Fruit fly (Drosophila melanogaster) whole organism, embryonic: ENCODE measurements around the gene CG6607.

Source experiments
- Ada2b ChIP-seq: fragments of 200-800 bp; sonication (Bioruptor generic); IDR thresholded peaks from 2 replicates; pipeline ENCODE4 v1.3.6; 2022; ENCODE audit warnings: missing biosample characterization, missing genetic modification characterization
- Atf6 ChIP-seq: fragments of 200-800 bp; sonication (Bioruptor generic); IDR thresholded peaks from 2 replicates; pipeline ENCODE4 v1.3.6; 2022; ENCODE audit warnings: missing biosample characterization, missing genetic modification characterization
- Awh ChIP-seq: fragments of 200-800 bp; sonication (Bioruptor generic); IDR thresholded peaks from 2 replicates; pipeline ENCODE4, ENCODE4 v1.3.6; 2022; ENCODE audit warnings: missing biosample characterization, missing genetic modification characterization
- CG10979 ChIP-seq: fragments of 200-800 bp; sonication (Bioruptor generic); optimal IDR thresholded peaks from 2 replicates; lab custom pipeline; 2018; ENCODE audit warnings: missing biosample characterization, mild to moderate bottlenecking, missing genetic modification characterization, moderate library complexity
- CG11560 ChIP-seq: fragments of 200-800 bp; sonication (Bioruptor generic); IDR thresholded peaks from 3 replicates; pipeline ENCODE4 v1.3.6; 2022; ENCODE audit warnings: missing biosample characterization, missing genetic modification characterization
- CG13624 ChIP-seq: fragments of 200-800 bp; sonication (Bioruptor generic); optimal IDR thresholded peaks from 2 replicates; lab custom pipeline; 2016; ENCODE audit warnings: missing biosample characterization, missing genetic modification characterization
- CG14667 ChIP-seq: fragments of 200-800 bp; sonication (Bioruptor generic); IDR thresholded peaks from 2 replicates; pipeline ENCODE4 v1.3.6; 2022; ENCODE audit warnings: missing biosample characterization, missing genetic modification characterization
- CG17361 ChIP-seq: fragments of 200-800 bp; sonication (Bioruptor generic); IDR thresholded peaks from 3 replicates; pipeline ENCODE4 v1.3.6; 2022; ENCODE audit warnings: missing biosample characterization, missing genetic modification characterization
- CG18262 ChIP-seq: fragments of 200-800 bp; optimal IDR thresholded peaks from 3 replicates; lab custom pipeline; 2019; ENCODE audit warnings: missing biosample characterization, mild to moderate bottlenecking, missing genetic modification characterization, moderate library complexity
- CG2116 ChIP-seq: fragments of 200-800 bp; sonication (Bioruptor generic); optimal IDR thresholded peaks from 3 replicates; lab custom pipeline; 2018; ENCODE audit warnings: missing biosample characterization, mild to moderate bottlenecking, missing genetic modification characterization
- CG2129 ChIP-seq: fragments of 200-800 bp; sonication (Bioruptor generic); IDR thresholded peaks from 2 replicates; pipeline ENCODE4 v1.3.6; 2022; ENCODE audit warnings: missing biosample characterization, missing genetic modification characterization; ENCODE audit not compliant: partially characterized antibody
- CG30020 ChIP-seq: fragments of 200-800 bp; optimal IDR thresholded peaks from 2 replicates; lab custom pipeline; 2019; ENCODE audit warnings: missing biosample characterization, mild to moderate bottlenecking, missing genetic modification characterization, moderate library complexity
- CG30403 ChIP-seq: fragments of 200-800 bp; sonication (Bioruptor generic); optimal IDR thresholded peaks from 3 replicates; lab custom pipeline; 2016; ENCODE audit warnings: missing biosample characterization, missing genetic modification characterization
- CG30431 ChIP-seq: fragments of 200-800 bp; sonication (Bioruptor generic); optimal IDR thresholded peaks from 2 replicates; lab custom pipeline; 2017; ENCODE audit warnings: missing biosample characterization, missing genetic modification characterization
- CG3065 ChIP-seq: fragments of 200-800 bp; sonication (Bioruptor generic); optimal IDR thresholded peaks from 2 replicates; lab custom pipeline; 2016; ENCODE audit warnings: missing biosample characterization, missing genetic modification characterization
- CG3281 ChIP-seq: fragments of 200-800 bp; sonication (Bioruptor generic); optimal IDR thresholded peaks from 3 replicates; lab custom pipeline; 2017; ENCODE audit warnings: missing biosample characterization, mild to moderate bottlenecking, missing genetic modification characterization
- CG34224 ChIP-seq: fragments of 200-800 bp; sonication (Bioruptor generic); IDR thresholded peaks from 3 replicates; pipeline ENCODE4 v1.3.6; 2022; ENCODE audit warnings: missing biosample characterization, missing genetic modification characterization; ENCODE audit not compliant: partially characterized antibody
- CG3726 ChIP-seq: fragments of 200-800 bp; sonication (Bioruptor generic); IDR thresholded peaks from 3 replicates; pipeline ENCODE4, ENCODE4 v1.3.6; 2022; ENCODE audit warnings: missing biosample characterization, missing genetic modification characterization
- CG7271 ChIP-seq: fragments of 200-800 bp; sonication (Bioruptor generic); optimal IDR thresholded peaks from 2 replicates; lab custom pipeline; 2018; ENCODE audit warnings: missing biosample characterization, mild to moderate bottlenecking, missing genetic modification characterization, moderate library complexity
- CG7556 ChIP-seq: fragments of 200-800 bp; sonication (Bioruptor generic); optimal IDR thresholded peaks from 2 replicates; lab custom pipeline; 2017; ENCODE audit warnings: missing biosample characterization, mild to moderate bottlenecking, missing genetic modification characterization
- CG8478 ChIP-seq: fragments of >200 bp; optimal IDR thresholded peaks from 2 replicates; lab custom pipeline; 2018
- Dip2 ChIP-seq: fragments of 200-800 bp; sonication (Bioruptor generic); IDR thresholded peaks from 2 replicates; pipeline ENCODE4 v1.3.6; 2022; ENCODE audit warnings: missing biosample characterization, missing genetic modification characterization
- GATAe ChIP-seq: fragments of 200-800 bp; sonication (Bioruptor generic); conservative IDR thresholded peaks from 2 replicates; pipeline ENCODE4 v1.3.6; 2022; ENCODE audit warnings: missing biosample characterization, missing genetic modification characterization
- HLH54F ChIP-seq: fragments of 200-800 bp; sonication (Bioruptor generic); optimal IDR thresholded peaks from 3 replicates; lab custom pipeline; 2016; ENCODE audit warnings: missing biosample characterization, missing genetic modification characterization
- Hmx ChIP-seq: fragments of 200-800 bp; sonication (Bioruptor generic); optimal IDR thresholded peaks from 2 replicates; lab custom pipeline; 2016; ENCODE audit warnings: missing biosample characterization, missing genetic modification characterization
- Kr ChIP-seq: fragments of 200-800 bp; sonication (Bioruptor generic); optimal IDR thresholded peaks from 2 replicates; lab custom pipeline; 2017; ENCODE audit warnings: missing biosample characterization, mild to moderate bottlenecking, missing genetic modification characterization
- NC2β ChIP-seq: fragments of 200-800 bp; sonication (Bioruptor generic); optimal IDR thresholded peaks from 2 replicates; lab custom pipeline; 2016; ENCODE audit warnings: missing biosample characterization, missing genetic modification characterization
- Opbp ChIP-seq: fragments of 200-800 bp; sonication (Bioruptor generic); IDR thresholded peaks from 3 replicates; pipeline ENCODE4 v1.3.6; 2022; ENCODE audit warnings: missing biosample characterization, missing genetic modification characterization; ENCODE audit not compliant: partially characterized antibody
- Optix ChIP-seq: fragments of 200-800 bp; sonication (Bioruptor generic); IDR thresholded peaks from 3 replicates; pipeline ENCODE4 v1.3.6; 2022; ENCODE audit warnings: missing biosample characterization, missing genetic modification characterization
- Rx ChIP-seq: fragments of 200-800 bp; sonication (Bioruptor generic); IDR thresholded peaks from 2 replicates; pipeline ENCODE4 v1.3.6; 2022; ENCODE audit warnings: missing biosample characterization, missing genetic modification characterization
- Sox100B ChIP-seq: fragments of 200-800 bp; sonication (Bioruptor generic); optimal IDR thresholded peaks from 3 replicates; lab custom pipeline; 2018; ENCODE audit warnings: missing biosample characterization, mild to moderate bottlenecking, missing genetic modification characterization
- Stat92E ChIP-seq, 3 experiments: fragments of >200 bp in 2 of 3; fragments of 200-800 bp in 1 of 3; sonication (Bioruptor generic) in 1 of 3; optimal IDR thresholded peaks; 2 replicates each; lab custom pipeline; 2017 to 2019; ENCODE audit warnings: missing biosample characterization in 3 of 3, missing genetic modification characterization in 3 of 3, mild to moderate bottlenecking in 1 of 3, moderate library complexity in 1 of 3
- TFAM ChIP-seq: fragments of 200-800 bp; sonication (Bioruptor generic); optimal IDR thresholded peaks from 2 replicates; lab custom pipeline; 2017; ENCODE audit warnings: missing biosample characterization, missing genetic modification characterization, inconsistent platforms
- Trl ChIP-seq, 3 experiments: fragments of >200 bp in 2 of 3; fragments of 200-800 bp in 1 of 3; sonication (Bioruptor generic) in 1 of 3; optimal IDR thresholded peaks; 2 replicates in 1 of 3; 3 replicates in 2 of 3; lab custom pipeline; 2016 to 2017; ENCODE audit warnings: missing biosample characterization in 1 of 3, missing genetic modification characterization in 1 of 3
- abd-A ChIP-seq: fragments of 200-800 bp; sonication (Bioruptor generic); optimal IDR thresholded peaks from 3 replicates; lab custom pipeline; 2019; ENCODE audit warnings: missing biosample characterization, mild to moderate bottlenecking, missing genetic modification characterization, moderate library complexity
- bcd ChIP-seq: fragments of 200-800 bp; sonication (Bioruptor generic); optimal IDR thresholded peaks from 2 replicates; lab custom pipeline; 2017; ENCODE audit warnings: missing biosample characterization, mild to moderate bottlenecking, missing genetic modification characterization
- chif ChIP-seq, 2 experiments: fragments of 200-800 bp; sonication (Bioruptor generic); optimal IDR thresholded peaks; 3 replicates each; lab custom pipeline; 2016; ENCODE audit warnings: missing biosample characterization in 2 of 2, missing genetic modification characterization in 2 of 2
- dmrt11E ChIP-seq: fragments of 200-800 bp; sonication (Bioruptor generic); optimal IDR thresholded peaks from 3 replicates; lab custom pipeline; 2018; ENCODE audit warnings: missing biosample characterization, mild to moderate bottlenecking, missing genetic modification characterization, moderate library complexity
- fd3F ChIP-seq: fragments of 200-800 bp; sonication (Bioruptor generic); optimal IDR thresholded peaks from 2 replicates; lab custom pipeline; 2018; ENCODE audit warnings: missing biosample characterization, mild to moderate bottlenecking, missing genetic modification characterization, moderate library complexity
- gsb-n ChIP-seq: fragments of 200-800 bp; sonication (Bioruptor generic); optimal IDR thresholded peaks from 3 replicates; lab custom pipeline; 2018; ENCODE audit warnings: missing biosample characterization, mild to moderate bottlenecking, missing genetic modification characterization
- hkb ChIP-seq, 2 experiments: fragments of 200-800 bp in 1 of 2; fragments of >200 bp in 1 of 2; sonication (Bioruptor generic) in 1 of 2; IDR thresholded peaks in 1 of 2; optimal IDR thresholded peaks in 1 of 2; 2 replicates each; pipeline versions ENCODE4 v1.3.6 to Lab custom; 2017 to 2022; ENCODE audit warnings: missing biosample characterization in 1 of 2, missing genetic modification characterization in 1 of 2
- luna ChIP-seq: fragments of 200-800 bp; sonication (Bioruptor generic); optimal IDR thresholded peaks from 2 replicates; lab custom pipeline; 2016; ENCODE audit warnings: missing biosample characterization, missing genetic modification characterization
- odd ChIP-seq: fragments of 200-800 bp; sonication (Bioruptor generic); optimal IDR thresholded peaks from 2 replicates; lab custom pipeline; 2017; ENCODE audit warnings: missing biosample characterization, mild to moderate bottlenecking, missing genetic modification characterization
- peb ChIP-seq: fragments of 200-800 bp; sonication (Bioruptor generic); IDR thresholded peaks from 2 replicates; pipeline ENCODE4 v1.3.6; 2022; ENCODE audit warnings: missing biosample characterization, missing genetic modification characterization
- scrt ChIP-seq: fragments of 200-800 bp; sonication (Bioruptor generic); optimal IDR thresholded peaks from 2 replicates; lab custom pipeline; 2018; ENCODE audit warnings: missing biosample characterization, mild to moderate bottlenecking, missing genetic modification characterization, moderate library complexity
- sens ChIP-seq: fragments of 200-800 bp; sonication (Bioruptor generic); peaks from one replicate; lab custom pipeline; 2016; ENCODE audit warnings: missing biosample characterization, missing genetic modification characterization
- sna ChIP-seq: fragments of 200-800 bp; sonication (Bioruptor generic); IDR thresholded peaks from 2 replicates; pipeline ENCODE4 v1.3.6; 2022; ENCODE audit warnings: missing biosample characterization, missing genetic modification characterization; ENCODE audit not compliant: partially characterized antibody
- wek ChIP-seq: fragments of 200-800 bp; sonication (Bioruptor generic); optimal IDR thresholded peaks from 3 replicates; lab custom pipeline; 2018; ENCODE audit warnings: missing biosample characterization, mild to moderate bottlenecking, missing genetic modification characterization, moderate library complexity
- z ChIP-seq: fragments of 200-800 bp; sonication (Bioruptor generic); IDR thresholded peaks from 3 replicates; pipeline ENCODE4 v1.3.6; 2022; ENCODE audit warnings: missing biosample characterization, missing genetic modification characterization

The CG6607 gene

dm6 chr3R:24572540-24573043 lies 44.7 kb downstream of the CG6607 start (continued):
- peak; percentile 100 for TF ChIP-seq sens (GFP tag; lab: Kevin White, UChicago)
- peak; percentile 97 for TF ChIP-seq CG18262 (tag; lab: Kevin White, UChicago)
- no peak for TF ChIP-seq Opbp (GFP tag; lab: Robert Waterston, UW)
- TF ChIP-seq z (GFP tag; lab: Robert Waterston, UW), result peak; percentile 85
- TF ChIP-seq TFAM (GFP tag; lab: Kevin White, UChicago), result peak; percentile 78
- peak; percentile 88; the same call in 2 of the 3 replicates for TF ChIP-seq CG11560 (tag; lab: Robert Waterston, UW)
- TF ChIP-seq Awh, result peak; percentile 99
- peak; percentile 68 for TF ChIP-seq CG7271 (tag; lab: Kevin White, UChicago)
- TF ChIP-seq Hmx (GFP tag; lab: Kevin White, UChicago), result peak; percentile 92
- TF ChIP-seq HLH54F (GFP tag; lab: Kevin White, UChicago), result peak; percentile 96
- peak; percentile 97 for TF ChIP-seq bcd (GFP tag; lab: Kevin White, UChicago)
- peak; percentile 89 for TF ChIP-seq luna (GFP tag; lab: Kevin White, UChicago)
- peak; percentile 96 for TF ChIP-seq CG10979
- TF ChIP-seq Kr (GFP tag; lab: Kevin White, UChicago), result no peak
- TF ChIP-seq Optix (GFP tag; lab: Robert Waterston, UW), result peak; percentile 96
- TF ChIP-seq CG17361, result peak; percentile 97
- peak; percentile 98 for TF ChIP-seq Rx (GFP tag; lab: Robert Waterston, UW)
- TF ChIP-seq Sox100B (GFP tag; lab: Kevin White, UChicago), result peak; percentile 96
- peak; percentile 97 for TF ChIP-seq scrt
- TF ChIP-seq wek, result peak; percentile 78
- TF ChIP-seq odd, result peak; percentile 96
- TF ChIP-seq hkb (optimal IDR thresholded peaks at IDR 0.05; lab: Kevin White, UChicago), result no peak
- TF ChIP-seq hkb (GFP tag; IDR thresholded peaks at IDR 0.05; lab: Robert Waterston, UW), result peak; percentile 99
- no peak for TF ChIP-seq sna (GFP tag; lab: Robert Waterston, UW)
- TF ChIP-seq CG2129 (GFP tag; lab: Robert Waterston, UW), result no peak
- TF ChIP-seq CG3281, result peak; percentile 97
- peak; percentile 98 for TF ChIP-seq CG30403 (GFP tag; lab: Kevin White, UChicago)
- TF ChIP-seq CG30020 (tag; lab: Kevin White, UChicago), result peak; percentile 77
- peak; percentile 95 for TF ChIP-seq GATAe
- TF ChIP-seq abd-A, result peak; percentile 97
- peak; percentile 86 for TF ChIP-seq CG2116
- TF ChIP-seq chif (GFP tag; optimal IDR thresholded peaks at IDR 0.05; lab: Kevin White, UChicago), result peak; percentile 95 to 96
- peak; percentile 98 for TF ChIP-seq Ada2b
- peak; percentile 92 for TF ChIP-seq NC2β (GFP tag; lab: Kevin White, UChicago)
- peak; percentile 97 for TF ChIP-seq gsb-n (tag; lab: Kevin White, UChicago)
- TF ChIP-seq CG7556 (GFP tag; lab: Kevin White, UChicago), result peak; percentile 98
- TF ChIP-seq Dip2 (GFP tag; lab: Robert Waterston, UW), result peak; percentile 42; the same call in 1 of the 2 replicates
- peak; percentile 95 for TF ChIP-seq CG14667 (GFP tag; lab: Robert Waterston, UW)
- TF ChIP-seq Stat92E (GFP tag; optimal IDR thresholded peaks at IDR 0.05; lab: Kevin White, UChicago), result peak in 1 of 3 experiments; percentile 82
- TF ChIP-seq CG34224, result 0 out of 3 replicates have a peak, but pooled peaks have one; percentile 8
- peak; percentile 94 for TF ChIP-seq peb (GFP tag; lab: Robert Waterston, UW)
- TF ChIP-seq dmrt11E (tag; lab: Kevin White, UChicago), result peak; percentile 77
- TF ChIP-seq CG3726 (GFP tag; lab: Robert Waterston, UW), result peak; percentile 97; the same call in 1 of the 3 replicates
- TF ChIP-seq CG30431 (GFP tag; lab: Kevin White, UChicago), result peak; percentile 83
- peak; percentile 99 for TF ChIP-seq Atf6 (GFP tag; lab: Robert Waterston, UW)
- peak; percentile 99 for TF ChIP-seq CG13624 (GFP tag; lab: Kevin White, UChicago)
- peak; percentile 81 to 97 for TF ChIP-seq Trl (optimal IDR thresholded peaks at IDR 0.05; lab: Kevin White, UChicago)
- TF ChIP-seq Trl (GFP tag; optimal IDR thresholded peaks at IDR 0.05; lab: Kevin White, UChicago), result peak; percentile 96
- no peak for TF ChIP-seq CG8478 (lab: Kevin White, UChicago)
- TF ChIP-seq CG3065 (GFP tag; lab: Kevin White, UChicago), result peak; percentile 93
- peak; percentile 96 for TF ChIP-seq fd3F (GFP tag; lab: Kevin White, UChicago)
